Worm (Caenorhabditis elegans) whole organism, L4/young adult: Measurements from ENCODE around the gene acbp-7.

ENCODE experiments used
- W03F9.2 ChIP-seq: fragments of 150-350 bp; optimal IDR thresholded peaks from 2 replicates; lab custom pipeline; 2014; ENCODE audit warnings: missing biosample characterization, missing genetic modification characterization
- him-1 ChIP-seq: sonication (generic microtip); optimal IDR thresholded peaks from 2 replicates; lab custom pipeline; 2016; ENCODE audit warnings: missing genotype, missing genetic modification reagents, missing genetic modification characterization, missing compliant biosample characterization

- no peak for TF ChIP-seq W03F9.2
- TF ChIP-seq him-1 (tag; lab: Kevin White, UChicago) = no peak
Observed at ce11 chrIII:4856109-4856508, 18.6 kb downstream of the acbp-7 start, which contains the start of gene C35D10.7.
